Worm (Caenorhabditis elegans) whole organism, L4 larva: Measurements from ENCODE around the gene twk-43.

Experiments used
- D1046.2 ChIP-seq: fragments of 200-800 bp; sonication (Bioruptor generic); IDR thresholded peaks from 2 replicates; pipeline ENCODE4 v1.3.6; 2022; ENCODE audit warnings: missing genetic modification characterization, missing compliant biosample characterization
- F10B5.3 ChIP-seq: sonication (generic microtip); optimal IDR thresholded peaks from 2 replicates; lab custom pipeline; 2016; ENCODE audit warnings: mild to moderate bottlenecking, missing genetic modification characterization, missing compliant biosample characterization
- T20F7.1 ChIP-seq: fragments of 200-800 bp; sonication (Bioruptor generic); optimal IDR thresholded peaks from 2 replicates; lab custom pipeline; 2018; ENCODE audit warnings: mild to moderate bottlenecking, missing genetic modification characterization, missing compliant biosample characterization
- Y75B8A.6 ChIP-seq: fragments of 200-800 bp; sonication (Bioruptor generic); IDR thresholded peaks from 2 replicates; pipeline ENCODE4 v1.3.6; 2022; ENCODE audit warnings: missing genetic modification reagents, missing genetic modification characterization, missing compliant biosample characterization
- ZK546.5 ChIP-seq, 2 experiments: sonication (generic microtip); optimal IDR thresholded peaks; 2 replicates each; lab custom pipeline; 2017; ENCODE audit warnings: missing biosample characterization in 2 of 2, missing genetic modification characterization in 2 of 2
- aha-1 ChIP-seq: fragments of 150-350 bp; peaks from one replicate; lab custom pipeline; 2014; ENCODE audit warnings: missing biosample characterization, missing genetic modification characterization
- arid-1 ChIP-seq: fragments of 200-800 bp; sonication (Bioruptor generic); conservative IDR thresholded peaks from 2 replicates; pipeline ENCODE4 v1.3.6; 2022; ENCODE audit warnings: missing genetic modification reagents, missing genetic modification characterization, missing compliant biosample characterization
- ceh-20 ChIP-seq: fragments of 200-800 bp; sonication (Bioruptor generic); IDR thresholded peaks from 2 replicates; pipeline ENCODE4 v1.3.6; 2022; ENCODE audit warnings: missing genetic modification reagents, missing genetic modification characterization, missing compliant biosample characterization
- ces-1 ChIP-seq: fragments of 150-350 bp; sonication (generic microtip); optimal IDR thresholded peaks from 4 replicates; lab custom pipeline; 2014; ENCODE audit warnings: missing biosample characterization, missing genetic modification reagents, missing genetic modification characterization
- cey-2 ChIP-seq: sonication (generic microtip); optimal IDR thresholded peaks from 3 replicates; lab custom pipeline; 2017; ENCODE audit warnings: missing genetic modification characterization, mild to moderate bottlenecking, missing compliant biosample characterization, antibody characterized with exemption, borderline replicate concordance; ENCODE audit not compliant: insufficient read depth
- daf-16 ChIP-seq, 3 experiments: sonication (generic microtip); optimal IDR thresholded peaks; 2 replicates each; lab custom pipeline; 2016 to 2017; ENCODE audit warnings: missing genetic modification characterization in 3 of 3, missing genetic modification reagents in 3 of 3, mild to moderate bottlenecking in 2 of 3, missing compliant biosample characterization in 2 of 3, missing biosample characterization in 1 of 3, moderate library complexity in 1 of 3
- dmd-6 ChIP-seq: fragments of 200-800 bp; sonication (Bioruptor generic); IDR thresholded peaks from 2 replicates; pipeline ENCODE4 v1.3.6; 2022; ENCODE audit warnings: missing genetic modification reagents, missing genetic modification characterization, missing compliant biosample characterization
- duxl-1 ChIP-seq: sonication (generic microtip); optimal IDR thresholded peaks from 2 replicates; lab custom pipeline; 2016; ENCODE audit warnings: mild to moderate bottlenecking, missing genetic modification characterization, moderate library complexity, missing compliant biosample characterization; ENCODE audit not compliant: poor library complexity
- egl-27 ChIP-seq: sonication (generic microtip); optimal IDR thresholded peaks from 3 replicates; lab custom pipeline; 2017; ENCODE audit warnings: missing biosample characterization, missing genetic modification reagents, missing genetic modification characterization
- egl-43 ChIP-seq: fragments of 200-800 bp; sonication (Bioruptor generic); IDR thresholded peaks from 2 replicates; pipeline ENCODE4 v1.3.6; 2022; ENCODE audit warnings: missing genetic modification reagents, missing genetic modification characterization, missing compliant biosample characterization
- hif-1 ChIP-seq, 2 experiments: sonication (generic microtip); optimal IDR thresholded peaks; 2 replicates each; lab custom pipeline; 2016 to 2017; ENCODE audit warnings: missing compliant biosample characterization in 2 of 2, missing genetic modification characterization in 2 of 2, missing genetic modification reagents in 2 of 2, missing genotype in 2 of 2, mild to moderate bottlenecking in 1 of 2
- hlh-11 ChIP-seq: fragments of 200-800 bp; sonication (Bioruptor generic); optimal IDR thresholded peaks from 2 replicates; lab custom pipeline; 2018; ENCODE audit warnings: mild to moderate bottlenecking, missing genetic modification characterization, missing compliant biosample characterization
- hlh-30 ChIP-seq: sonication (generic microtip); optimal IDR thresholded peaks from 2 replicates; lab custom pipeline; 2017; ENCODE audit warnings: antibody characterized with exemption, mild to moderate bottlenecking, missing genetic modification characterization, missing compliant biosample characterization; ENCODE audit not compliant: insufficient read depth
- jun-1 ChIP-seq: fragments of 150-350 bp; optimal IDR thresholded peaks from 2 replicates; lab custom pipeline; 2014; ENCODE audit warnings: missing biosample characterization, missing genetic modification reagents, missing genetic modification characterization
- lin-1 ChIP-seq: fragments of 200-800 bp; sonication (Bioruptor generic); IDR thresholded peaks from 2 replicates; pipeline ENCODE4 v1.3.6; 2022; ENCODE audit warnings: missing genetic modification reagents, missing genetic modification characterization, missing compliant biosample characterization
- lin-29 ChIP-seq: fragments of 200-800 bp; sonication (Bioruptor generic); IDR thresholded peaks from 2 replicates; pipeline ENCODE4 v1.3.6; 2022; ENCODE audit warnings: missing genetic modification reagents, missing genetic modification characterization, missing compliant biosample characterization
- madf-9 ChIP-seq: fragments of 200-800 bp; sonication (Bioruptor generic); conservative IDR thresholded peaks from 2 replicates; pipeline ENCODE4 v1.3.6; 2022; ENCODE audit warnings: missing genetic modification reagents, missing genetic modification characterization, missing compliant biosample characterization
- mdl-1 ChIP-seq, 2 experiments: fragments of 150-350 bp in 1 of 2; sonication (generic microtip) in 1 of 2; optimal IDR thresholded peaks; 2 replicates each; lab custom pipeline; 2014 to 2017; ENCODE audit warnings: missing biosample characterization in 2 of 2, missing genetic modification characterization in 2 of 2
- mdt-29 ChIP-seq: fragments of 200-800 bp; sonication (Bioruptor generic); IDR thresholded peaks from 2 replicates; pipeline ENCODE4 v1.3.6; 2022; ENCODE audit warnings: missing genetic modification reagents, missing genetic modification characterization, missing compliant biosample characterization
- mep-1 ChIP-seq: fragments of 150-350 bp; sonication (generic microtip); optimal IDR thresholded peaks from 3 replicates; lab custom pipeline; 2014; ENCODE audit warnings: missing biosample characterization, missing genetic modification characterization
- mxl-2 ChIP-seq: fragments of 200-800 bp; sonication (Bioruptor generic); conservative IDR thresholded peaks from 2 replicates; pipeline ENCODE4 v1.3.6; 2022; ENCODE audit warnings: missing genetic modification reagents, missing genetic modification characterization, missing compliant biosample characterization
- nhr-102 ChIP-seq: sonication (generic microtip); optimal IDR thresholded peaks from 2 replicates; lab custom pipeline; 2016; ENCODE audit warnings: mild to moderate bottlenecking, missing genetic modification characterization, moderate library complexity, missing compliant biosample characterization
- nhr-25 ChIP-seq: sonication (generic microtip); optimal IDR thresholded peaks from 2 replicates; lab custom pipeline; 2017; ENCODE audit warnings: missing genetic modification characterization, mild to moderate bottlenecking, missing compliant biosample characterization, antibody characterized with exemption, moderate library complexity, borderline replicate concordance; ENCODE audit not compliant: insufficient read depth
- nhr-28 ChIP-seq: fragments of 150-350 bp; optimal IDR thresholded peaks from 2 replicates; lab custom pipeline; 2014; ENCODE audit warnings: missing biosample characterization, missing genetic modification characterization
- nhr-41 ChIP-seq: fragments of 200-800 bp; sonication (Bioruptor generic); IDR thresholded peaks from 2 replicates; pipeline ENCODE4 v1.3.6; 2022; ENCODE audit warnings: missing genetic modification reagents, missing genetic modification characterization, missing compliant biosample characterization
- nhr-48 ChIP-seq: sonication (generic microtip); optimal IDR thresholded peaks from 2 replicates; lab custom pipeline; 2016; ENCODE audit warnings: mild to moderate bottlenecking, missing genetic modification characterization, missing compliant biosample characterization
- nhr-6 ChIP-seq: fragments of 150-350 bp; optimal IDR thresholded peaks from 2 replicates; lab custom pipeline; 2014; ENCODE audit warnings: missing biosample characterization, missing genetic modification characterization
- nhr-76 ChIP-seq: fragments of 150-350 bp; optimal IDR thresholded peaks from 2 replicates; lab custom pipeline; 2014; ENCODE audit warnings: missing biosample characterization, missing genetic modification characterization
- nhr-77 ChIP-seq: fragments of 150-350 bp; optimal IDR thresholded peaks from 2 replicates; lab custom pipeline; 2014; ENCODE audit warnings: missing biosample characterization, missing genetic modification characterization
- pha-4 ChIP-seq, 2 experiments: fragments of 150-350 bp in 1 of 2; fragments of 200-800 bp in 1 of 2; sonication (Bioruptor generic) in 1 of 2; IDR thresholded peaks in 1 of 2; optimal IDR thresholded peaks in 1 of 2; 2 replicates each; pipeline versions ENCODE4 v1.3.6 to Lab custom; 2014 to 2022; ENCODE audit warnings: missing genetic modification characterization in 2 of 2, missing genetic modification reagents in 2 of 2, missing biosample characterization in 1 of 2, missing compliant biosample characterization in 1 of 2
- php-3 ChIP-seq: fragments of 200-800 bp; sonication (Bioruptor generic); IDR thresholded peaks from 2 replicates; pipeline ENCODE4 v1.3.6; 2022; ENCODE audit warnings: missing genetic modification reagents, missing genetic modification characterization, missing compliant biosample characterization
- pqm-1 ChIP-seq: sonication (generic microtip); optimal IDR thresholded peaks from 2 replicates; lab custom pipeline; 2017; ENCODE audit warnings: missing biosample characterization, missing genetic modification characterization
- rbr-2 ChIP-seq: sonication (generic microtip); optimal IDR thresholded peaks from 2 replicates; lab custom pipeline; 2016; ENCODE audit warnings: missing genotype, missing genetic modification characterization, missing compliant biosample characterization
- saeg-2 ChIP-seq: fragments of 200-800 bp; sonication (Bioruptor generic); IDR thresholded peaks from 2 replicates; pipeline ENCODE4 v1.3.6; 2022; ENCODE audit warnings: missing genetic modification reagents, missing genetic modification characterization, missing compliant biosample characterization
- set-16 ChIP-seq: fragments of 200-800 bp; sonication (Bioruptor generic); IDR thresholded peaks from 2 replicates; pipeline ENCODE4 v1.3.6; 2022; ENCODE audit warnings: missing genetic modification reagents, missing genetic modification characterization, missing compliant biosample characterization
- skn-1 ChIP-seq: fragments of 150-350 bp; optimal IDR thresholded peaks from 2 replicates; lab custom pipeline; 2014; ENCODE audit warnings: missing biosample characterization, missing genetic modification characterization
- snpc-4 ChIP-seq: fragments of 150-350 bp; optimal IDR thresholded peaks from 2 replicates; lab custom pipeline; 2014; ENCODE audit warnings: missing biosample characterization, missing genetic modification characterization
- spr-1 ChIP-seq: sonication (generic microtip); optimal IDR thresholded peaks from 2 replicates; lab custom pipeline; 2016; ENCODE audit warnings: mild to moderate bottlenecking, missing genetic modification characterization, missing compliant biosample characterization
- tra-1 ChIP-seq: fragments of 200-800 bp; sonication (Bioruptor generic); IDR thresholded peaks from 2 replicates; pipeline ENCODE4 v1.3.6; 2022; ENCODE audit warnings: missing genetic modification reagents, missing genetic modification characterization, missing compliant biosample characterization
- unc-62 ChIP-seq, 3 experiments: fragments of 150-350 bp in 1 of 3; sonication (generic microtip); optimal IDR thresholded peaks in 2 of 3; peaks in 1 of 3; 1 replicate in 1 of 3; 2 replicates in 2 of 3; lab custom pipeline; 2014 to 2017; ENCODE audit warnings: missing biosample characterization in 3 of 3, missing genetic modification characterization in 3 of 3, missing genetic modification reagents in 3 of 3, missing genotype in 1 of 3
- zag-1 ChIP-seq: fragments of 150-350 bp; optimal IDR thresholded peaks from 2 replicates; lab custom pipeline; 2014; ENCODE audit warnings: missing biosample characterization, missing genetic modification characterization
- zfp-3 ChIP-seq: fragments of 200-800 bp; sonication (Bioruptor generic); conservative IDR thresholded peaks from 2 replicates; pipeline ENCODE4 v1.3.6; 2022; ENCODE audit warnings: missing genetic modification reagents, missing genetic modification characterization, missing compliant biosample characterization
- zip-11 ChIP-seq: fragments of 200-800 bp; sonication (Bioruptor generic); IDR thresholded peaks from 2 replicates; pipeline ENCODE4 v1.3.6; 2022; ENCODE audit warnings: missing genetic modification characterization, missing compliant biosample characterization

twk-43 gene

DNA sequence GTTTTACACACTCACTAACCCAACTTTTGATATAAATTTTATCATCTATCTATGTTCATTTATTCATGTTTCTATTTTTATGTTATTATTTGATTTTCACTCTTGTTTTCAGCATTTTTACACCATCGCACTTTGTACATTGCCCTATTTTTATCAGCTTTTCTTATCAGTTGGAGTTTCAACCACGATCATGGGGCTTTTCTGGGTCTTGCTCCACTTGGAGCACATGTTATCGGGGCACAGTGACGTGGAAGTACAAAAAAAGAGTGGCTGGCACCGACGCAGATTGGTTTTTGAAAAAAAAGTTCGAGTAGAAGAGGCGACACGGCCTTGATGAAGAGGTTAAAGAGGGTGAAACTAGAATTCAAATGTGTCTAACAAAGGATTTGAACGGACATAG lies 31.1 kb downstream of the twk-43 start:
- TF ChIP-seq hif-1 (tag; optimal IDR thresholded peaks at IDR 0.05; lab: Kevin White, UChicago) (peak in 1 of 2 experiments; percentile 27), zfp-3 (GFP tag; lab: Robert Waterston, UW) (no peak), nhr-76 (no peak), zag-1 (no peak), nhr-41 (0 out of 2 replicates have a peak, but pooled peaks have one; percentile 13), daf-16 (GFP tag; optimal IDR thresholded peaks at IDR 0.05; lab: Kevin White, UChicago) (peak in 1 of 2 experiments; percentile 38), daf-16 (tag; optimal IDR thresholded peaks at IDR 0.05; lab: Kevin White, UChicago) (peak; percentile 93), Y75B8A.6 (no peak), spr-1 (tag; lab: Kevin White, UChicago) (no peak), rbr-2 (tag; lab: Kevin White, UChicago) (no peak), php-3 (GFP tag; lab: Robert Waterston, UW) (peak; percentile 71), dmd-6 (GFP tag; lab: Robert Waterston, UW) (peak; percentile 89), set-16 (GFP tag; lab: Robert Waterston, UW) (no peak), lin-29 (GFP tag; lab: Robert Waterston, UW) (no peak), arid-1 (GFP tag; lab: Robert Waterston, UW) (no peak), mdl-1 (tag; optimal IDR thresholded peaks at IDR 0.05; lab: Kevin White, UChicago) (peak in 1 of 2 experiments; percentile 26), F10B5.3 (tag; lab: Kevin White, UChicago) (no peak), egl-43 (GFP tag; lab: Robert Waterston, UW) (no peak), hlh-11 (tag; lab: Kevin White, UChicago) (peak; percentile 85), mep-1 (tag; lab: Kevin White, UChicago) (peak; percentile 66), T20F7.1 (GFP tag; lab: Kevin White, UChicago) (peak; percentile 41), madf-9 (GFP tag; lab: Robert Waterston, UW) (no peak), duxl-1 (tag; lab: Kevin White, UChicago) (no peak), ces-1 (GFP tag; lab: Kevin White, UChicago) (no peak), nhr-25 (no peak), tra-1 (GFP tag; lab: Robert Waterston, UW) (0 out of 2 replicates have a peak, but pooled peaks have one; percentile 44), pqm-1 (tag; lab: Kevin White, UChicago) (peak; percentile 52), mxl-2 (GFP tag; lab: Robert Waterston, UW) (no peak), ceh-20 (GFP tag; lab: Robert Waterston, UW) (no peak), nhr-28 (tag; lab: Kevin White, UChicago) (peak; percentile 62), nhr-102 (peak; percentile 52), egl-27 (tag; lab: Kevin White, UChicago) (no peak), hlh-30 (tag; lab: Kevin White, UChicago) (peak; percentile 69), snpc-4 (no peak), nhr-6 (tag; lab: Kevin White, UChicago) (peak; percentile 65), skn-1 (tag; lab: Kevin White, UChicago) (no peak), nhr-77 (peak; percentile 79), jun-1 (tag; lab: Kevin White, UChicago) (no peak), zip-11 (no peak), aha-1 (tag; lab: Kevin White, UChicago) (no peak), ZK546.5 (tag; optimal IDR thresholded peaks at IDR 0.05; lab: Kevin White, UChicago) (no peak), mdt-29 (GFP tag; lab: Robert Waterston, UW) (0 out of 2 replicates have a peak, but pooled peaks have one; percentile 10), cey-2 (tag; lab: Kevin White, UChicago) (peak; percentile 50), D1046.2 (no peak), pha-4 (GFP tag; IDR thresholded peaks at IDR 0.05; lab: Robert Waterston, UW) (no peak), pha-4 (tag; optimal IDR thresholded peaks at IDR 0.05; lab: Kevin White, UChicago) (no peak), saeg-2 (0 out of 2 replicates have a peak, but pooled peaks have one; percentile 20), lin-1 (no peak), unc-62 (GFP tag; optimal IDR thresholded peaks at IDR 0.05 in 1 of 2; lab: Kevin White, UChicago) (no peak), unc-62 (tag; optimal IDR thresholded peaks at IDR 0.05; lab: Kevin White, UChicago) (no peak), nhr-48 (peak; percentile 13)
